Worm (Caenorhabditis elegans) whole organism, young adult: Measurements from ENCODE around the gene jamp-1.
A peak's percentile ranks its signal among the peaks of the same experiment; 100 is the strongest.

Experiments
- B0336.3 ChIP-seq: fragments of 200-800 bp; sonication (Bioruptor generic); IDR thresholded peaks from 2 replicates; pipeline ENCODE4 v1.3.6; 2022; ENCODE audit warnings: missing genetic modification characterization, missing compliant biosample characterization
- C06A6.2 ChIP-seq: fragments of 200-800 bp; sonication (Bioruptor generic); conservative IDR thresholded peaks from 2 replicates; pipeline ENCODE4 v1.3.6; 2022; ENCODE audit warnings: missing genetic modification characterization, missing compliant biosample characterization
- F23B12.7 ChIP-seq: sonication (generic microtip); optimal IDR thresholded peaks from 2 replicates; lab custom pipeline; 2017; ENCODE audit warnings: missing genetic modification characterization, mild to moderate bottlenecking, missing compliant biosample characterization, antibody characterized with exemption, moderate library complexity; ENCODE audit not compliant: insufficient read depth
- F33H1.4 ChIP-seq: fragments of 200-800 bp; sonication (Bioruptor generic); IDR thresholded peaks from 2 replicates; pipeline ENCODE4 v1.3.6; 2022; ENCODE audit warnings: missing genetic modification reagents, missing genetic modification characterization, missing compliant biosample characterization
- F37B4.10 ChIP-seq: fragments of 200-800 bp; sonication (Bioruptor generic); IDR thresholded peaks from 2 replicates; pipeline ENCODE4 v1.3.6; 2022; ENCODE audit warnings: missing genetic modification characterization, missing compliant biosample characterization
- F52B5.7 ChIP-seq: sonication (generic microtip); optimal IDR thresholded peaks from 2 replicates; lab custom pipeline; 2016; ENCODE audit warnings: mild to moderate bottlenecking, missing genetic modification characterization, missing compliant biosample characterization
- K11D2.4 ChIP-seq: fragments of 200-800 bp; sonication (Bioruptor generic); IDR thresholded peaks from 2 replicates; pipeline ENCODE4 v1.3.6; 2022; ENCODE audit warnings: missing genetic modification reagents, missing genetic modification characterization, missing compliant biosample characterization
- T07F8.4 ChIP-seq: sonication (generic microtip); optimal IDR thresholded peaks from 2 replicates; lab custom pipeline; 2016; ENCODE audit warnings: mild to moderate bottlenecking, missing genetic modification characterization, moderate library complexity, missing compliant biosample characterization
- Y53G8AR.9 ChIP-seq: fragments of 200-800 bp; sonication (Bioruptor generic); conservative IDR thresholded peaks from 2 replicates; pipeline ENCODE4 v1.3.6; 2022; ENCODE audit warnings: missing genetic modification reagents, missing genetic modification characterization, missing compliant biosample characterization
- aptf-3 ChIP-seq: fragments of 200-800 bp; sonication (Bioruptor generic); IDR thresholded peaks from 2 replicates; pipeline ENCODE4 v1.3.6; 2022; ENCODE audit warnings: missing genetic modification characterization, missing compliant biosample characterization
- athp-1 ChIP-seq: sonication (generic microtip); optimal IDR thresholded peaks from 2 replicates; lab custom pipeline; 2017; ENCODE audit warnings: mild to moderate bottlenecking, missing genetic modification characterization, missing compliant biosample characterization
- attf-5 ChIP-seq: fragments of 200-800 bp; sonication (Bioruptor generic); optimal IDR thresholded peaks from 2 replicates; lab custom pipeline; 2018; ENCODE audit warnings: mild to moderate bottlenecking, missing genetic modification characterization, missing compliant biosample characterization
- attf-6 ChIP-seq: fragments of 200-800 bp; sonication (Bioruptor generic); IDR thresholded peaks from 2 replicates; pipeline ENCODE4 v1.3.6; 2022; ENCODE audit warnings: missing genetic modification reagents, missing genetic modification characterization, missing compliant biosample characterization
- bed-2 ChIP-seq: fragments of 200-800 bp; sonication (Bioruptor generic); IDR thresholded peaks from 2 replicates; pipeline ENCODE4 v1.3.6; 2022; ENCODE audit warnings: missing genetic modification reagents, missing genetic modification characterization, missing compliant biosample characterization
- cebp-1 ChIP-seq, 2 experiments: fragments of 200-800 bp in 1 of 2; sonication (Bioruptor generic) in 1 of 2; sonication (generic microtip) in 1 of 2; IDR thresholded peaks in 1 of 2; optimal IDR thresholded peaks in 1 of 2; 2 replicates each; pipeline versions ENCODE4 v1.3.6 to Lab custom; 2017 to 2022; ENCODE audit warnings: missing compliant biosample characterization in 2 of 2, missing genetic modification characterization in 2 of 2, mild to moderate bottlenecking in 1 of 2, missing genetic modification reagents in 1 of 2, moderate library complexity in 1 of 2
- ceh-27 ChIP-seq: fragments of 200-800 bp; sonication (Bioruptor generic); optimal IDR thresholded peaks from 2 replicates; lab custom pipeline; 2018; ENCODE audit warnings: mild to moderate bottlenecking, missing genetic modification characterization, moderate library complexity, missing compliant biosample characterization
- ceh-79 ChIP-seq: sonication (generic microtip); optimal IDR thresholded peaks from 2 replicates; lab custom pipeline; 2017; ENCODE audit warnings: mild to moderate bottlenecking, missing genetic modification characterization, missing compliant biosample characterization
- dox-1 ChIP-seq: fragments of 200-800 bp; sonication (Bioruptor generic); IDR thresholded peaks from 2 replicates; pipeline ENCODE4 v1.3.6; 2022; ENCODE audit warnings: missing genetic modification reagents, missing genetic modification characterization, missing compliant biosample characterization
- dpff-1 ChIP-seq: sonication (generic microtip); optimal IDR thresholded peaks from 2 replicates; lab custom pipeline; 2017; ENCODE audit warnings: mild to moderate bottlenecking, missing genetic modification characterization, missing compliant biosample characterization
- efl-1 ChIP-seq: fragments of 150-350 bp; optimal IDR thresholded peaks from 2 replicates; lab custom pipeline; 2014; ENCODE audit warnings: missing biosample characterization, missing genetic modification reagents, missing genetic modification characterization
- egl-18 ChIP-seq: fragments of 200-800 bp; sonication (Bioruptor generic); IDR thresholded peaks from 2 replicates; pipeline ENCODE4 v1.3.6; 2022; ENCODE audit warnings: missing genetic modification reagents, missing genetic modification characterization, missing compliant biosample characterization
- egrh-3 ChIP-seq: fragments of 200-800 bp; sonication (Bioruptor generic); IDR thresholded peaks from 2 replicates; pipeline ENCODE4 v1.3.6; 2022; ENCODE audit warnings: missing genetic modification reagents, missing genetic modification characterization, missing compliant biosample characterization
- ets-4 ChIP-seq: fragments of 200-800 bp; sonication (Bioruptor generic); optimal IDR thresholded peaks from 2 replicates; lab custom pipeline; 2018; ENCODE audit warnings: mild to moderate bottlenecking, missing genetic modification characterization, missing compliant biosample characterization
- gei-17 ChIP-seq: fragments of 200-800 bp; sonication (Bioruptor generic); optimal IDR thresholded peaks from 2 replicates; lab custom pipeline; 2018; ENCODE audit warnings: mild to moderate bottlenecking, missing genetic modification characterization, missing compliant biosample characterization
- hmg-1.2 ChIP-seq: fragments of 200-800 bp; sonication (Bioruptor generic); IDR thresholded peaks from 2 replicates; pipeline ENCODE4 v1.3.6; 2022; ENCODE audit warnings: missing genetic modification reagents, missing genetic modification characterization, missing compliant biosample characterization
- lag-1 ChIP-seq: fragments of 200-800 bp; sonication (Bioruptor generic); IDR thresholded peaks from 2 replicates; pipeline ENCODE4 v1.3.6; 2022; ENCODE audit warnings: missing genetic modification reagents, missing genetic modification characterization, missing compliant biosample characterization
- let-526 ChIP-seq: fragments of 200-800 bp; sonication (Bioruptor generic); IDR thresholded peaks from 2 replicates; pipeline ENCODE4 v1.3.6; 2022; ENCODE audit warnings: missing genetic modification reagents, missing genetic modification characterization, missing compliant biosample characterization
- let-607 ChIP-seq, 2 experiments: fragments of 200-800 bp in 1 of 2; sonication (Bioruptor generic) in 1 of 2; sonication (generic microtip) in 1 of 2; optimal IDR thresholded peaks; 2 replicates each; lab custom pipeline; 2016 to 2018; ENCODE audit warnings: mild to moderate bottlenecking in 2 of 2, missing compliant biosample characterization in 2 of 2, missing genetic modification characterization in 2 of 2, moderate library complexity in 2 of 2, missing genotype in 1 of 2
- lin-26 ChIP-seq: fragments of 200-800 bp; sonication (Bioruptor generic); IDR thresholded peaks from 2 replicates; pipeline ENCODE4 v1.3.6; 2022; ENCODE audit warnings: missing genetic modification reagents, missing genetic modification characterization, missing compliant biosample characterization
- lin-35 ChIP-seq, 3 experiments: fragments of 150-350 bp in 2 of 3; sonication (generic microtip) in 1 of 3; optimal IDR thresholded peaks; 2 replicates each; lab custom pipeline; 2014 to 2018; ENCODE audit warnings: missing biosample characterization in 3 of 3, missing genetic modification characterization in 3 of 3, missing genetic modification reagents in 3 of 3
- lsl-1 ChIP-seq: fragments of 200-800 bp; sonication (Bioruptor generic); optimal IDR thresholded peaks from 2 replicates; lab custom pipeline; 2018; ENCODE audit warnings: mild to moderate bottlenecking, missing genetic modification characterization, moderate library complexity, missing compliant biosample characterization
- madf-3 ChIP-seq: fragments of 200-800 bp; sonication (Bioruptor generic); IDR thresholded peaks from 2 replicates; pipeline ENCODE4 v1.3.6; 2022; ENCODE audit warnings: missing genetic modification reagents, missing genetic modification characterization, missing compliant biosample characterization
- madf-8 ChIP-seq: fragments of 200-800 bp; sonication (Bioruptor generic); conservative IDR thresholded peaks from 2 replicates; pipeline ENCODE4 v1.3.6; 2022; ENCODE audit warnings: missing genetic modification reagents, missing genetic modification characterization, missing compliant biosample characterization
- mel-28 ChIP-seq: sonication (generic microtip); optimal IDR thresholded peaks from 2 replicates; lab custom pipeline; 2016; ENCODE audit warnings: borderline replicate concordance, mild to moderate bottlenecking, missing genetic modification characterization, missing compliant biosample characterization
- nfya-2 ChIP-seq: fragments of 200-800 bp; sonication (Bioruptor generic); IDR thresholded peaks from 2 replicates; pipeline ENCODE4 v1.3.6; 2022; ENCODE audit warnings: missing genetic modification reagents, missing genetic modification characterization, missing compliant biosample characterization
- nfyb-1 ChIP-seq: fragments of 200-800 bp; sonication (Bioruptor generic); IDR thresholded peaks from 2 replicates; pipeline ENCODE4 v1.3.6; 2022; ENCODE audit warnings: missing genetic modification reagents, missing genetic modification characterization, missing compliant biosample characterization
- nhr-90 ChIP-seq: sonication (generic microtip); optimal IDR thresholded peaks from 2 replicates; lab custom pipeline; 2016; ENCODE audit warnings: missing genotype, mild to moderate bottlenecking, missing genetic modification characterization, missing compliant biosample characterization
- pbrm-1 ChIP-seq: fragments of 200-800 bp; sonication (Bioruptor generic); IDR thresholded peaks from 2 replicates; pipeline ENCODE4 v1.3.6; 2022; ENCODE audit warnings: missing genetic modification reagents, missing genetic modification characterization, missing compliant biosample characterization
- pha-4 ChIP-seq: fragments of 150-350 bp; sonication (generic microtip); optimal IDR thresholded peaks from 2 replicates; lab custom pipeline; 2014; ENCODE audit warnings: missing biosample characterization, missing genetic modification reagents, missing genetic modification characterization
- sdz-38 ChIP-seq: sonication (generic microtip); optimal IDR thresholded peaks from 2 replicates; lab custom pipeline; 2016; ENCODE audit warnings: missing genotype, missing genetic modification characterization, missing compliant biosample characterization
- snpc-1.3 ChIP-seq: sonication (generic microtip); optimal IDR thresholded peaks from 2 replicates; lab custom pipeline; 2017; ENCODE audit warnings: missing genetic modification characterization, mild to moderate bottlenecking, missing compliant biosample characterization, antibody characterized with exemption, moderate library complexity, missing genotype, missing genetic modification reagents; ENCODE audit not compliant: insufficient read depth
- tbp1 ChIP-seq: fragments of 200-800 bp; sonication (Bioruptor generic); optimal IDR thresholded peaks from 2 replicates; lab custom pipeline; 2018; ENCODE audit warnings: mild to moderate bottlenecking, missing genetic modification characterization, missing compliant biosample characterization
- tlf-1 ChIP-seq: fragments of 200-800 bp; sonication (Bioruptor generic); optimal IDR thresholded peaks from 2 replicates; lab custom pipeline; 2018; ENCODE audit warnings: mild to moderate bottlenecking, missing genetic modification characterization, missing compliant biosample characterization
- ztf-25 ChIP-seq: fragments of 200-800 bp; sonication (Bioruptor generic); IDR thresholded peaks from 2 replicates; pipeline ENCODE4 v1.3.6; 2022; ENCODE audit warnings: missing genetic modification reagents, missing genetic modification characterization, missing compliant biosample characterization
- ztf-26 ChIP-seq: sonication (generic microtip); optimal IDR thresholded peaks from 2 replicates; lab custom pipeline; 2017; ENCODE audit warnings: missing genetic modification characterization, missing compliant biosample characterization

The jamp-1 gene

ce11 chrV:6051159-6051558 lies at the start of gene jamp-1:
TSS of gene jamp-1 (minus strand) at chrV:6051259.
- TF ChIP-seq F52B5.7 (tag; lab: Kevin White, UChicago) = no peak
- no peak for TF ChIP-seq F37B4.10
- no peak for TF ChIP-seq madf-8 (GFP tag; lab: Robert Waterston, UW)

- TF ChIP-seq aptf-3 (0 out of 2 replicates have a peak, but pooled peaks have one; percentile 52), sdz-38 (no peak), ceh-27 (GFP tag; lab: Kevin White, UChicago) (peak; percentile 89), snpc-1.3 (no peak), let-526 (GFP tag; lab: Robert Waterston, UW) (peak; percentile 82), egrh-3 (GFP tag; lab: Robert Waterston, UW) (peak; percentile 32; the same call in 1 of the 2 replicates), Y53G8AR.9 (GFP tag; lab: Robert Waterston, UW) (peak; percentile 77), bed-2 (GFP tag; lab: Robert Waterston, UW) (no peak), athp-1 (tag; lab: Kevin White, UChicago) (no peak), tlf-1 (GFP tag; lab: Kevin White, UChicago) (peak; percentile 72), pbrm-1 (GFP tag; lab: Robert Waterston, UW) (peak; percentile 87), attf-5 (GFP tag; lab: Kevin White, UChicago) (peak; percentile 78), B0336.3 (peak; percentile 90), tbp1 (GFP tag; lab: Kevin White, UChicago) (peak; percentile 63), lin-35 (GFP tag; optimal IDR thresholded peaks at IDR 0.05; lab: Kevin White, UChicago) (peak in 1 of 3 experiments; percentile 78), madf-8 (GFP tag; lab: Robert Waterston, UW) (no peak), pha-4 (tag; lab: Kevin White, UChicago) (no peak), attf-6 (GFP tag; lab: Robert Waterston, UW) (no peak), K11D2.4 (GFP tag; lab: Robert Waterston, UW) (peak; percentile 89), lag-1 (GFP tag; lab: Robert Waterston, UW) (no peak), F23B12.7 (tag; lab: Kevin White, UChicago) (no peak), F52B5.7 (tag; lab: Kevin White, UChicago) (peak; percentile 58), efl-1 (no peak), T07F8.4 (no peak), ztf-26 (peak; percentile 81), hmg-1.2 (peak; percentile 88), ztf-25 (no peak), egl-18 (no peak), nfya-2 (GFP tag; lab: Robert Waterston, UW) (peak; percentile 99), dox-1 (peak; percentile 91), nfyb-1 (peak; percentile 100), let-607 (tag; optimal IDR thresholded peaks at IDR 0.05; lab: Kevin White, UChicago) (peak; percentile 98 to 99), lsl-1 (GFP tag; lab: Kevin White, UChicago) (no peak), madf-3 (0 out of 2 replicates have a peak, but pooled peaks have one; percentile 59), gei-17 (GFP tag; lab: Kevin White, UChicago) (peak; percentile 66), mel-28 (no peak), ets-4 (GFP tag; lab: Kevin White, UChicago) (peak; percentile 87), lin-26 (GFP tag; lab: Robert Waterston, UW) (peak; percentile 65; the same call in 1 of the 2 replicates), nhr-90 (tag; lab: Kevin White, UChicago) (peak; percentile 44), dpff-1 (tag; lab: Kevin White, UChicago) (no peak), F33H1.4 (GFP tag; lab: Robert Waterston, UW) (no peak), cebp-1 (GFP tag; IDR thresholded peaks at IDR 0.05; lab: Robert Waterston, UW) (no peak), cebp-1 (tag; optimal IDR thresholded peaks at IDR 0.05; lab: Kevin White, UChicago) (peak; percentile 85), C06A6.2 (GFP tag; lab: Robert Waterston, UW) (peak; percentile 71), ceh-79 (tag; lab: Kevin White, UChicago) (no peak)
Observed at ce11 chrV:6100492-6101004, 49.5 kb upstream of the jamp-1 start, which contains the start of gene crt-1. TSS of gene crt-1 (minus strand) at chrV:6100542.
